Worm (Caenorhabditis elegans): ENCODE measurements around the gene T04F3.4.

DNA sequence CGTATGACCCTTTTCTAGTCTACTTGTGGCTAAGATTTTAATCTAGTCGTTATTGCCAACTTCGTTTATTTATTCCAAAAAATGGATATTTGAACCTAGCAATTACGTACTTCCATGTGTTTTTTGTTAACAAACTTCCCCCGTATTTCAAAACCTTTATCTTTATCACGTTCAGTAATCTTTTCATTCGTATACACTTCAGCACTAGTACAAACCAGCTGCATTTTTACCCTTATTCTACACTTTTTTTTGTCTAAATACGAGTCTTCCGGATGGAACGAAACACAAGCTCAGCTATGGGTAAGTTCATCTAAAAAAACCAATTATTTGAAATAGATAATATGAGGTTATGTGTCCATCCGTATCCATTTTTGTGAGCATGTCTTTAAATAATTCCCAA lies 26.6 kb upstream of the T04F3.4 start, which contains the start of gene D2023.1:
- TF ChIP-seq dsc-1 (tag; optimal IDR thresholded peaks at IDR 0.05): no peak
- no peak for TF ChIP-seq dpl-1 (GFP tag; optimal IDR thresholded peaks at IDR 0.05)
- no peak for TF ChIP-seq lin-13 (GFP tag; optimal IDR thresholded peaks at IDR 0.05)
- TF ChIP-seq snpc-4 (tag; optimal IDR thresholded peaks at IDR 0.05): no peak
- TF ChIP-seq tlp-1 (tag; optimal IDR thresholded peaks at IDR 0.05): no peak
- TF ChIP-seq blmp-1 (tag; optimal IDR thresholded peaks at IDR 0.05): no peak
- TF ChIP-seq nhr-28 (tag; optimal IDR thresholded peaks at IDR 0.05): no peak
- TF ChIP-seq jun-1 (tag; optimal IDR thresholded peaks at IDR 0.05): no peak
- no peak for TF ChIP-seq lin-35 (GFP tag; optimal IDR thresholded peaks at IDR 0.05)
- TF ChIP-seq nhr-237 (tag; optimal IDR thresholded peaks at IDR 0.05): no peak
- no peak for TF ChIP-seq egl-27 (tag; optimal IDR thresholded peaks at IDR 0.05)
- TF ChIP-seq lin-39 (tag; optimal IDR thresholded peaks at IDR 0.05): no peak
